Worm (Caenorhabditis elegans): ENCODE data around the gene kin-16.

kin-16 gene

DNA sequence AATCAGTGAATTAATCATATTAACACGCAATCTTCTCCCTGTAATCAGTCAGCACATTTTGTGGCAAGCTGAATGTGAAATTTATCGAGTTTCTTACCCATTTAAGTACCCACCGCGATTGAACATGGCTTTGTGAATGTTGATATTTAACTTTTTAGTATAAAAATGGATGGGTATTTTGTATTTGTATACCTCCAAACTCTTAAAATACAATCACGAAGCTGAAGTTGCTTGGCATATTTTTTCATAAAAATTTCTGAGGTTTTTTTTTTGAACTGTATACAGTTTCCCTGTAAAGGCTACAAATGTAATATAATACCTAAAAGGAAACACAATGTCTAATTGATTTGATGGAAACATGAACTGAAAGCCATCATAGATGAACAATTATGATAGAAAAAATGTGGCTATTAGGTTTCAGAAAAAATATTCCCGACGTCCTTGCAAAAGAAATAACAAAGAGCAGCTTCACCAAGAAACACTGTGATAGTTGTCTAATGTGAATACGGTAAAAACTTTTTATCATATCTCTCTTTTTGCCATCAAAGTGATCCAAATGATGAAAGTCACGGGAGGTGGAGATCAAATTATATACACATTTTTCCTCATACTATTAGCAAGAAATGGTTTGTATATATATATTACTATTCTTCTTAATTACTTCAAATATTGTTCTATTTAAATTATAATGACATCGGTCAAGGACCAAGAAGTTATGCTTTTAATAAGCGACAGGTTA, 38.6 kb upstream of the kin-16 start, which contains the start of the genes chil-25 and chil-26:
Gene chil-25 (minus strand): TSS at position 101 of the 739 bp plus-strand sequence.
Gene chil-26 (plus strand): TSS at position 689 of the 739 bp plus-strand sequence.
- TF ChIP-seq fos-1 (tag; optimal IDR thresholded peaks at IDR 0.05) = no peak
- TF ChIP-seq ceh-82 (tag; optimal IDR thresholded peaks at IDR 0.05) = no peak
- TF ChIP-seq eor-1 (tag; optimal IDR thresholded peaks at IDR 0.05) = no peak
- TF ChIP-seq snpc-4 (tag; optimal IDR thresholded peaks at IDR 0.05) = no peak
- no peak for TF ChIP-seq R02D3.7 (tag; optimal IDR thresholded peaks at IDR 0.05)
- TF ChIP-seq nhr-77 (tag; optimal IDR thresholded peaks at IDR 0.05) = no peak
- no peak for TF ChIP-seq fkh-10 (GFP tag; optimal IDR thresholded peaks at IDR 0.05)
- no peak for TF ChIP-seq zag-1 (tag; optimal IDR thresholded peaks at IDR 0.05)
- TF ChIP-seq hmg-11 (tag; optimal IDR thresholded peaks at IDR 0.05) = no peak
- no peak for TF ChIP-seq unc-62 (GFP tag; optimal IDR thresholded peaks at IDR 0.05)
- TF ChIP-seq daf-12 (tag; optimal IDR thresholded peaks at IDR 0.05) = no peak
- no peak for TF ChIP-seq ZK546.5 (tag; optimal IDR thresholded peaks at IDR 0.05)
- no peak for TF ChIP-seq nhr-67 (tag; optimal IDR thresholded peaks at IDR 0.05)
- no peak for TF ChIP-seq ceh-28 (tag; optimal IDR thresholded peaks at IDR 0.05)
- TF ChIP-seq pqm-1 (tag; optimal IDR thresholded peaks at IDR 0.05) = no peak
- TF ChIP-seq nhr-76 (tag; optimal IDR thresholded peaks at IDR 0.05) = no peak
- TF ChIP-seq lin-39 (tag; optimal IDR thresholded peaks at IDR 0.05) = no peak
- TF ChIP-seq aly-2 (tag; optimal IDR thresholded peaks at IDR 0.05) = no peak

DNA sequence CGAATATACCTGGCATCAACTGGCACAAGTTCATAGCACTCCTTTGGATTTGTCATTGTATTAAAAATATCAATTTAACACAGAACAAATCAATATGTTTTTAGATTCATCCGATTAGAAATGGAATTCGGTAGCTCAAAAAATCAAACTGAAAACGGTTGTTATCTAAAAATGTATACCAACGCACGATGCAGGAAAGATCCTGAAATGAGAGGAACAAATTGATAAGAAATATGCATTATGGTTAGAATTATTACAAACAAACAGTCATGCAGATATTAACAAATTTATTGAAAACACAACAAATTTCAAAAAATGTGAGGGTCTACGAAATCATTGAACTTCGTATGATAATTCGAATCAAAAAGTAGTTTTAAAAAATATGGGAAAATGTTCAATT, 34.1 kb upstream of the kin-16 start, which contains the start of gene T19H5.6:
Gene T19H5.6 (minus strand): TSS at position 195 of the 400 bp plus-strand sequence.
- TF ChIP-seq lin-15B (tag; optimal IDR thresholded peaks at IDR 0.05) = no peak
- TF ChIP-seq jun-1 (tag; optimal IDR thresholded peaks at IDR 0.05) = no peak
- TF ChIP-seq tbx-2 (tag; optimal IDR thresholded peaks at IDR 0.05) = no peak
- TF ChIP-seq ceh-28 (tag; optimal IDR thresholded peaks at IDR 0.05) = no peak
- TF ChIP-seq fos-1 (tag; optimal IDR thresholded peaks at IDR 0.05) = no peak
- peak; percentile 52 for TF ChIP-seq pqm-1 (tag; optimal IDR thresholded peaks at IDR 0.05)
- no peak for TF ChIP-seq unc-39 (tag; optimal IDR thresholded peaks at IDR 0.05)
- no peak for TF ChIP-seq daf-12 (tag; optimal IDR thresholded peaks at IDR 0.05)
- TF ChIP-seq mdl-1 (tag; optimal IDR thresholded peaks at IDR 0.05) = no peak
- no peak for TF ChIP-seq nhr-12 (tag; optimal IDR thresholded peaks at IDR 0.05)
- TF ChIP-seq elt-2 (tag; optimal IDR thresholded peaks at IDR 0.05) = peak; percentile 71
- no peak for TF ChIP-seq zag-1 (tag; optimal IDR thresholded peaks at IDR 0.05)
- no peak for TF ChIP-seq R02D3.7 (tag; optimal IDR thresholded peaks at IDR 0.05)
- no peak for TF ChIP-seq ztf-4 (tag; optimal IDR thresholded peaks at IDR 0.05)

DNA sequence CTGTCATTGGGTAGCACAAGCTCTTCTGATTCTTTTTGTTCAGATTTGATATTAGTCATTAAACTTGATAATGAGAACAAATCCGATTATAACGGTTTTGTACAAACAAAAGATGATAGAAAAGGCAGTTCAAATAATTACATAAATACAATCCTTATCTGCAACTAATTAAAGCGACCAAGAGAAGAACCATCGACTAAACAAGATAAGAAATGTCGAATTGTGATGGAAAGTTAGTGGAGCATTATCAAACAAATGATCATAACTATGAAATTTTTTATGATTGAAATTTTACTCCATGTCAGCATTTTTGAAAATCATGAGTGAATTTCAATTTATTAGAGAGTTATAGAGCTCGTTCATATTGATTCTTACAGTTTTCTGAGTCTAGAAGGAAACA, 32.5 kb upstream of the kin-16 start, which contains the start of gene chil-23:
Gene chil-23 (minus strand): TSS at position 198 of the 400 bp plus-strand sequence.
- TF ChIP-seq lsy-12 (tag; optimal IDR thresholded peaks at IDR 0.05) (no peak), pqm-1 (tag; optimal IDR thresholded peaks at IDR 0.05) (peak; percentile 97), elt-1 (tag; optimal IDR thresholded peaks at IDR 0.05) (no peak), ztf-11 (tag; optimal IDR thresholded peaks at IDR 0.05) (no peak), snpc-4 (tag; optimal IDR thresholded peaks at IDR 0.05) (no peak), nfya-1 (tag; optimal IDR thresholded peaks at IDR 0.05; ENCODE audit: insufficient read depth) (no peak), lin-39 (tag; optimal IDR thresholded peaks at IDR 0.05) (no peak), fkh-10 (GFP tag; optimal IDR thresholded peaks at IDR 0.05) (no peak), ceh-9 (tag; optimal IDR thresholded peaks at IDR 0.05) (no peak), jun-1 (tag; optimal IDR thresholded peaks at IDR 0.05) (peak; percentile 82), egl-5 (tag; optimal IDR thresholded peaks at IDR 0.05) (no peak), ZK546.5 (tag; optimal IDR thresholded peaks at IDR 0.05) (no peak), nhr-28 (tag; optimal IDR thresholded peaks at IDR 0.05) (no peak), nhr-25 (tag; optimal IDR thresholded peaks at IDR 0.05) (no peak), pha-4 (tag; optimal IDR thresholded peaks at IDR 0.05) (peak; percentile 49), nhr-23 (tag; optimal IDR thresholded peaks at IDR 0.05) (no peak), unc-62 (GFP tag; optimal IDR thresholded peaks at IDR 0.05) (no peak), elt-3 (tag; optimal IDR thresholded peaks at IDR 0.05) (no peak), ztf-4 (tag; optimal IDR thresholded peaks at IDR 0.05) (no peak), daf-12 (tag; optimal IDR thresholded peaks at IDR 0.05) (no peak), nhr-237 (tag; optimal IDR thresholded peaks at IDR 0.05) (no peak), mdl-1 (tag; optimal IDR thresholded peaks at IDR 0.05) (no peak), sea-2 (GFP tag; optimal IDR thresholded peaks at IDR 0.05) (no peak), nhr-43 (tag; optimal IDR thresholded peaks at IDR 0.05; ENCODE audit: poor library complexity, severe bottlenecking) (no peak), egl-27 (tag; optimal IDR thresholded peaks at IDR 0.05) (no peak), fos-1 (tag; optimal IDR thresholded peaks at IDR 0.05) (no peak), mml-1 (tag; optimal IDR thresholded peaks at IDR 0.05) (no peak), elt-2 (tag; optimal IDR thresholded peaks at IDR 0.05) (peak; percentile 96), ama-1 (optimal IDR thresholded peaks at IDR 0.05) (no peak)

Data from whole organism, L3 larva.